Fruit fly (Drosophila melanogaster): ENCODE results near the gene Polr1E.

The Polr1E gene

DNA sequence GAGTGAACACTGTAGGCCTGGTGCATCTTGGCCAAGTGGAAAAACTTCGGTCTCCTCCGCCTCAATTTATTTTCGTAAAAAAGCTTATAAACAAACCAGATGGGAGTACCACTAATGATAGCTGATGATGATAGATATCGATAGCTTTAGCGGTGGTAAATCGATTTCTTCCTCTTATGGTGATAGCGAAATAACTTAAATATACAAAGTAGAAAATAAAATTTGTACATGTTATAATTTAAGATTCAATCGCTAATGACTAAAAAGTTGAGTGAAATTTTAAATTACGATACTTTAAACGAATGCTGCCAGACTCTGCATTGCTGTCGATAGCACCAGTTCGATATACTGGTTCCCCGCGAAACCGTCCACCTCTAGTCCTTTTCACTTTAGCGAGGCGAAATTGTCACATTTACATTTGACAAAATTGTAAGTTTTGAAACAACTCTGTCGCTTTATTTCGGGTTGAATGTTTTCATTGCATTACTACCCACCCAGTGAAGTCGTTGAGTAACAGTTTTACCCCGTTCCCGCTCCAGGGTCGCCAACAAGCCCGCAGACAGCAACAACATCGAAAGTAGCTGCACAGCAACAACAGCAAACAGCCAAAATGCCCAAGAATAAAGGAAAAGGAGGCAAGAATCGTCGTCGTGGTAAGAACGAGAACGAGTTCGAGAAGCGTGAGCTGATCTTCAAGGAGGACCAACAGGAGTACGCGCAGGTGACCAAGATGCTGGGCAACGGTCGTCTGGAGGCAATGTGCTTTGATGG, 27.0 kb downstream of the Polr1E start, which contains the start of the genes Vps39 and eIF1A (continued):
- TF ChIP-seq GATAe (GFP tag; conservative IDR thresholded peaks at IDR 0.05) (no peak), knrl (GFP tag; IDR thresholded peaks at IDR 0.05; ENCODE audit: partially characterized antibody) (peak; percentile 92), jigr1 (GFP tag; IDR thresholded peaks at IDR 0.05) (no peak), CG8478 (optimal IDR thresholded peaks at IDR 0.05) (no peak), CG10959 (GFP tag; IDR thresholded peaks at IDR 0.05) (no peak), CG6791 (GFP tag; IDR thresholded peaks at IDR 0.05; ENCODE audit: partially characterized antibody) (peak; percentile 74; the same call in 2 of the 3 replicates), wor (GFP tag; IDR thresholded peaks at IDR 0.05) (no peak), ttk (GFP tag; IDR thresholded peaks at IDR 0.05) (no peak), CG17186 (GFP tag; optimal IDR thresholded peaks at IDR 0.05) (no peak), CG17829 (tag; optimal IDR thresholded peaks at IDR 0.05) (peak; percentile 57), CG4820 (GFP tag; optimal IDR thresholded peaks at IDR 0.05) (no peak), otp (GFP tag; IDR thresholded peaks at IDR 0.05) (0 out of 3 replicates have a peak, but pooled peaks have one; percentile 9), CG14050 (GFP tag; IDR thresholded peaks at IDR 0.05) (no peak), onecut (GFP tag; IDR thresholded peaks at IDR 0.05) (no peak), lmd (GFP tag; IDR thresholded peaks at IDR 0.05) (no peak), CG13287 (GFP tag; IDR thresholded peaks at IDR 0.05; ENCODE audit: partially characterized antibody) (peak; percentile 93), CG10321 (GFP tag; IDR thresholded peaks at IDR 0.05) (no peak), ap (GFP tag; IDR thresholded peaks at IDR 0.05) (no peak), CG8924 (tag; optimal IDR thresholded peaks at IDR 0.05) (peak; percentile 43), CG16863 (GFP tag; optimal IDR thresholded peaks at IDR 0.05) (no peak), gem (tag; optimal IDR thresholded peaks at IDR 0.05) (no peak), CG6254 (GFP tag; optimal IDR thresholded peaks at IDR 0.05) (no peak), CG3281 (GFP tag; optimal IDR thresholded peaks at IDR 0.05) (no peak), B-H1 (GFP tag; IDR thresholded peaks at IDR 0.05) (no peak), CG12219 (GFP tag; optimal IDR thresholded peaks at IDR 0.05) (no peak), abd-A (tag; optimal IDR thresholded peaks at IDR 0.05) (no peak), hkb (optimal IDR thresholded peaks at IDR 0.05) (no peak), hkb (GFP tag; IDR thresholded peaks at IDR 0.05) (no peak), mld (GFP tag; IDR thresholded peaks at IDR 0.05; ENCODE audit: partially characterized antibody) (peak; percentile 58; the same call in 1 of the 3 replicates), CG17359 (tag; optimal IDR thresholded peaks at IDR 0.05) (no peak), Nf-YB (GFP tag; optimal IDR thresholded peaks at IDR 0.05) (no peak), ATbp (GFP tag; optimal IDR thresholded peaks at IDR 0.05) (no peak), psq (GFP tag; optimal IDR thresholded peaks at IDR 0.05) (no peak), Atf-2 (GFP tag; optimal IDR thresholded peaks at IDR 0.05) (no peak), pb (GFP tag; optimal IDR thresholded peaks at IDR 0.05) (no peak), CG1603 (tag; optimal IDR thresholded peaks at IDR 0.05) (no peak), Meics (GFP tag; optimal IDR thresholded peaks at IDR 0.05) (peak; percentile 38), Stat92E (GFP tag; optimal IDR thresholded peaks at IDR 0.05) (no peak), ase (GFP tag; IDR thresholded peaks at IDR 0.05) (no peak), CG9876 (GFP tag; optimal IDR thresholded peaks at IDR 0.05) (no peak), CG6813 (GFP tag; optimal IDR thresholded peaks at IDR 0.05) (no peak), CG7357 (GFP tag; IDR thresholded peaks at IDR 0.05) (no peak), lilli (GFP tag; optimal IDR thresholded peaks at IDR 0.05) (peak; percentile 70), CG4424 (GFP tag; optimal IDR thresholded peaks at IDR 0.05) (peak; percentile 35), CG10979 (tag; optimal IDR thresholded peaks at IDR 0.05) (peak; percentile 30), CG14860 (GFP tag; IDR thresholded peaks at IDR 0.05; ENCODE audit: partially characterized antibody) (peak; percentile 87), scrt (GFP tag; optimal IDR thresholded peaks at IDR 0.05) (no peak), CG15479 (GFP tag; optimal IDR thresholded peaks at IDR 0.05) (no peak), gce (GFP tag; IDR thresholded peaks at IDR 0.05) (no peak), CG8388 (GFP tag; optimal IDR thresholded peaks at IDR 0.05) (peak; percentile 24)
